Fruit fly (Drosophila melanogaster) whole organism, embryonic: Measurements from ENCODE around the gene Oscillin.

ENCODE experiments used
- CG10274 ChIP-seq: fragments of 200-800 bp; sonication (Bioruptor generic); optimal IDR thresholded peaks from 3 replicates; lab custom pipeline; 2017; ENCODE audit warnings: missing biosample characterization, mild to moderate bottlenecking, missing genetic modification characterization
- CG15269 ChIP-seq: fragments of 200-800 bp; sonication (Bioruptor generic); optimal IDR thresholded peaks from 2 replicates; lab custom pipeline; 2018; ENCODE audit warnings: missing biosample characterization, mild to moderate bottlenecking, missing genetic modification characterization, moderate library complexity
- Ets65A ChIP-seq: fragments of 200-800 bp; sonication (Bioruptor generic); peaks from one replicate; lab custom pipeline; 2016; ENCODE audit warnings: missing biosample characterization, missing genetic modification characterization
- bbx ChIP-seq: fragments of 200-800 bp; sonication (Bioruptor generic); IDR thresholded peaks from 2 replicates; pipeline ENCODE4 v1.3.6; 2022; ENCODE audit warnings: missing biosample characterization, missing genetic modification characterization; ENCODE audit not compliant: partially characterized antibody
- lola ChIP-seq, 3 experiments: fragments of >200 bp in 2 of 3; fragments of 200-800 bp in 1 of 3; sonication (Bioruptor generic) in 1 of 3; optimal IDR thresholded peaks; 2 replicates each; lab custom pipeline; 2017 to 2019; ENCODE audit warnings: missing biosample characterization in 3 of 3, missing genetic modification characterization in 3 of 3, mild to moderate bottlenecking in 1 of 3, moderate library complexity in 1 of 3
- pum ChIP-seq: fragments of 200-800 bp; sonication (Bioruptor generic); optimal IDR thresholded peaks from 2 replicates; lab custom pipeline; 2016; ENCODE audit warnings: missing biosample characterization, missing genetic modification characterization

DNA sequence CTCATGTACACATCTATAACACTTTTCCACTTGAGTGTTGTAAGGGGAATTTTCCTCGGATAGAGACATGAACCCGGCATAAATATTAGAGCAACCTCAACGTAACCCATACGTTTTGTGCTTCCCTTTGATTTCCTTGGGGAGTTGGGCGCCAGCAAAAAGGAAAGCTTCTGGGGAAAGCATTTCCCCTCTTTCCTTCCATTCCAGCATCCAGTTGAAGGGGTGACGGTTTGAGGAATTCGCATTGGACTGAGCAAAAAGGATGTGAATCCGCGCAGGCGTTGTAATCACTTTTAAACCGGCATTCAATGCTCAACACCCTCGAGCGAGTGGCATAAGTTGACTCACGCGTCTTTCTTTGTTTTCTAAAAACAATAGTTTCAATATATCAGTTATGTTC lies 31.9 kb upstream of the Oscillin start:
- TF ChIP-seq Ets65A (GFP tag; lab: Kevin White, UChicago) (no peak), lola (GFP tag; optimal IDR thresholded peaks at IDR 0.05; lab: Kevin White, UChicago) (no peak), CG15269 (no peak), bbx (no peak), CG10274 (GFP tag; lab: Kevin White, UChicago) (no peak), pum (GFP tag; lab: Kevin White, UChicago) (no peak)
